Fruit fly (Drosophila melanogaster) whole organism, adult: ENCODE measurements around the gene Rhp.

ENCODE experiments used
- CG11617 ChIP-seq: fragments of 200-800 bp; sonication (Bioruptor generic); optimal IDR thresholded peaks from 2 replicates; lab custom pipeline; 2017; ENCODE audit warnings: mild to moderate bottlenecking, missing biosample characterization, missing genetic modification reagents, missing genetic modification characterization
- CG12768 ChIP-seq: fragments of 200-800 bp; sonication (Bioruptor generic); optimal IDR thresholded peaks from 2 replicates; lab custom pipeline; 2017; ENCODE audit warnings: missing biosample characterization, missing genetic modification characterization, mild to moderate bottlenecking, moderate library complexity, missing genetic modification reagents
- CG14711 ChIP-seq: fragments of 200-800 bp; sonication (Bioruptor generic); optimal IDR thresholded peaks from 2 replicates; lab custom pipeline; 2018; ENCODE audit warnings: missing biosample characterization, mild to moderate bottlenecking, missing genetic modification characterization, moderate library complexity
- CG1620 ChIP-seq: fragments of 200-800 bp; sonication (Bioruptor generic); optimal IDR thresholded peaks from 2 replicates; lab custom pipeline; 2016; ENCODE audit warnings: missing biosample characterization, missing genetic modification characterization
- CG33017 ChIP-seq: fragments of 200-800 bp; sonication (Bioruptor generic); optimal IDR thresholded peaks from 2 replicates; lab custom pipeline; 2018; ENCODE audit warnings: missing biosample characterization, mild to moderate bottlenecking, missing genetic modification characterization, moderate library complexity
- CG5204 ChIP-seq: fragments of 200-800 bp; sonication (Bioruptor generic); optimal IDR thresholded peaks from 2 replicates; lab custom pipeline; 2016; ENCODE audit warnings: missing biosample characterization, missing genetic modification characterization
- CG7045 ChIP-seq: fragments of 200-800 bp; sonication (Bioruptor generic); optimal IDR thresholded peaks from 2 replicates; lab custom pipeline; 2017; ENCODE audit warnings: missing biosample characterization, mild to moderate bottlenecking, missing genetic modification characterization
- CG7101 ChIP-seq: fragments of 200-800 bp; sonication (Bioruptor generic); optimal IDR thresholded peaks from 2 replicates; lab custom pipeline; 2018; ENCODE audit warnings: missing biosample characterization, mild to moderate bottlenecking, missing genetic modification characterization, moderate library complexity
- Clk ChIP-seq: fragments of 200-800 bp; sonication (Bioruptor generic); optimal IDR thresholded peaks from 2 replicates; lab custom pipeline; 2017; ENCODE audit warnings: missing biosample characterization, missing genetic modification characterization
- Crg-1 ChIP-seq: fragments of 200-800 bp; sonication (Bioruptor generic); optimal IDR thresholded peaks from 2 replicates; lab custom pipeline; 2016; ENCODE audit warnings: missing biosample characterization, missing genetic modification characterization
- Hr96 ChIP-seq: fragments of 200-800 bp; sonication (Bioruptor generic); optimal IDR thresholded peaks from 2 replicates; lab custom pipeline; 2016; ENCODE audit warnings: missing biosample characterization, missing genetic modification characterization
- Mnt ChIP-seq: fragments of 200-800 bp; sonication (Bioruptor generic); optimal IDR thresholded peaks from 2 replicates; lab custom pipeline; 2016; ENCODE audit warnings: missing biosample characterization, mild to moderate bottlenecking, missing genetic modification characterization
- bab1 ChIP-seq: fragments of 200-800 bp; sonication (Bioruptor generic); optimal IDR thresholded peaks from 3 replicates; lab custom pipeline; 2019; ENCODE audit warnings: missing biosample characterization, mild to moderate bottlenecking, missing genetic modification characterization, moderate library complexity
- cic ChIP-seq: fragments of 200-800 bp; sonication (Bioruptor generic); optimal IDR thresholded peaks from 2 replicates; lab custom pipeline; 2017; ENCODE audit warnings: missing biosample characterization, mild to moderate bottlenecking, missing genetic modification characterization, moderate library complexity
- cnc ChIP-seq, 2 experiments: fragments of >200 bp; optimal IDR thresholded peaks; 2 replicates each; lab custom pipeline; 2017
- kay ChIP-seq: fragments of 200-800 bp; sonication (Bioruptor generic); peaks from one replicate; lab custom pipeline; 2016; ENCODE audit warnings: missing biosample characterization, missing genetic modification characterization, borderline replicate concordance
- ovo ChIP-seq: fragments of 200-800 bp; sonication (Bioruptor generic); optimal IDR thresholded peaks from 2 replicates; lab custom pipeline; 2016; ENCODE audit warnings: missing biosample characterization, missing genetic modification characterization
- pad ChIP-seq: fragments of 200-800 bp; sonication (Bioruptor generic); optimal IDR thresholded peaks from 3 replicates; lab custom pipeline; 2017; ENCODE audit warnings: missing biosample characterization, missing genetic modification characterization, mild to moderate bottlenecking, moderate library complexity, missing genetic modification reagents
- tj ChIP-seq: fragments of 200-800 bp; sonication (Bioruptor generic); optimal IDR thresholded peaks from 3 replicates; lab custom pipeline; 2017; ENCODE audit warnings: missing biosample characterization, mild to moderate bottlenecking, missing genetic modification characterization, moderate library complexity
- toe ChIP-seq: fragments of 200-800 bp; sonication (Bioruptor generic); optimal IDR thresholded peaks from 2 replicates; lab custom pipeline; 2016; ENCODE audit warnings: missing biosample characterization, missing genetic modification characterization

The Rhp gene

dm6 chrX:15788235-15789187, at the start of gene Rhp:
TSS of gene Rhp (plus strand) at chrX:15788897.
- TF ChIP-seq CG1620 (GFP tag; lab: Kevin White, UChicago) (peak; percentile 20), CG11617 (GFP tag; lab: Kevin White, UChicago) (peak; percentile 62), pad (peak; percentile 48), CG7045 (peak; percentile 33), Crg-1 (GFP tag; lab: Kevin White, UChicago) (peak; percentile 51), tj (peak; percentile 68), cnc (optimal IDR thresholded peaks at IDR 0.05; lab: Kevin White, UChicago) (no peak), CG12768 (GFP tag; lab: Kevin White, UChicago) (peak; percentile 45), Clk (GFP tag; lab: Kevin White, UChicago) (no peak), Mnt (peak; percentile 47), CG7101 (peak; percentile 88), bab1 (GFP tag; lab: Kevin White, UChicago) (peak; percentile 24), CG33017 (peak; percentile 41), cic (GFP tag; lab: Kevin White, UChicago) (peak; percentile 70), Hr96 (GFP tag; lab: Kevin White, UChicago) (no peak), toe (GFP tag; lab: Kevin White, UChicago) (no peak), ovo (peak; percentile 29), CG14711 (tag; lab: Kevin White, UChicago) (peak; percentile 62), CG5204 (GFP tag; lab: Kevin White, UChicago) (no peak), kay (GFP tag; lab: Kevin White, UChicago) (no peak)

DNA sequence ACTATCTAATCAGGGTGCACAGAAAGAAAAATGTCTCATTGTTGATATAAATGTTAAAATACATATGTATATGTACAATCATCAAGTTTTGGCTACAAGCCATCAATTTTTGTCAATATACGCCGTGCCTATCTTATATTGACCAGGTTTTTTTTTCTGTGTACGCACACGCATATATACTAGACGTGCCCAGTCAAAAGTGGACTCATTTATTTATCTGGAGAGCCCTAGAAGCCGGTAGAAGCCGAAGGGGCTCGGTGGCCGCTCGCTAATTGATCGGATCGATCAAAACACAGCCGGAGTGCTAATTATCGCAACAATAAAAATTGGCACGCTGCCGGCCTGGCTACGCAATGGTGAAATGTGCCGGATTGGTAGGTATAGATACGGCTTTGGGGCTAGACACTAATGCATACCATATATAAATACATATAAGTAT, 48.4 kb upstream of the Rhp start:
- TF ChIP-seq bab1 (GFP tag; lab: Kevin White, UChicago) (peak; percentile 19), CG1620 (GFP tag; lab: Kevin White, UChicago) (no peak), tj (no peak), kay (GFP tag; lab: Kevin White, UChicago) (no peak), Clk (GFP tag; lab: Kevin White, UChicago) (peak; percentile 14), pad (peak; percentile 46), CG7045 (peak; percentile 31), Crg-1 (GFP tag; lab: Kevin White, UChicago) (peak; percentile 7), ovo (no peak), CG11617 (GFP tag; lab: Kevin White, UChicago) (peak; percentile 76), cnc (optimal IDR thresholded peaks at IDR 0.05; lab: Kevin White, UChicago) (no peak), CG14711 (tag; lab: Kevin White, UChicago) (peak; percentile 78), CG33017 (peak; percentile 69), CG7101 (peak; percentile 87), toe (GFP tag; lab: Kevin White, UChicago) (no peak), Mnt (peak; percentile 48), CG5204 (GFP tag; lab: Kevin White, UChicago) (no peak), Hr96 (GFP tag; lab: Kevin White, UChicago) (no peak), cic (GFP tag; lab: Kevin White, UChicago) (peak; percentile 44), CG12768 (GFP tag; lab: Kevin White, UChicago) (peak; percentile 63)

dm6 chrX:15740881-15741280, 47.8 kb upstream of the Rhp start:
- TF ChIP-seq CG1620 (GFP tag; lab: Kevin White, UChicago): no peak
- TF ChIP-seq cnc (optimal IDR thresholded peaks at IDR 0.05; lab: Kevin White, UChicago): peak; percentile 97 to 100
- TF ChIP-seq pad: no peak
- TF ChIP-seq Crg-1 (GFP tag; lab: Kevin White, UChicago): no peak
- no peak for TF ChIP-seq CG7045
- no peak for TF ChIP-seq CG5204 (GFP tag; lab: Kevin White, UChicago)
- TF ChIP-seq CG7101: peak; percentile 31
- TF ChIP-seq CG33017: no peak
- no peak for TF ChIP-seq cic (GFP tag; lab: Kevin White, UChicago)
- TF ChIP-seq tj: peak; percentile 5
- no peak for TF ChIP-seq ovo
- TF ChIP-seq Mnt: no peak
- TF ChIP-seq CG14711 (tag; lab: Kevin White, UChicago): peak; percentile 33

DNA sequence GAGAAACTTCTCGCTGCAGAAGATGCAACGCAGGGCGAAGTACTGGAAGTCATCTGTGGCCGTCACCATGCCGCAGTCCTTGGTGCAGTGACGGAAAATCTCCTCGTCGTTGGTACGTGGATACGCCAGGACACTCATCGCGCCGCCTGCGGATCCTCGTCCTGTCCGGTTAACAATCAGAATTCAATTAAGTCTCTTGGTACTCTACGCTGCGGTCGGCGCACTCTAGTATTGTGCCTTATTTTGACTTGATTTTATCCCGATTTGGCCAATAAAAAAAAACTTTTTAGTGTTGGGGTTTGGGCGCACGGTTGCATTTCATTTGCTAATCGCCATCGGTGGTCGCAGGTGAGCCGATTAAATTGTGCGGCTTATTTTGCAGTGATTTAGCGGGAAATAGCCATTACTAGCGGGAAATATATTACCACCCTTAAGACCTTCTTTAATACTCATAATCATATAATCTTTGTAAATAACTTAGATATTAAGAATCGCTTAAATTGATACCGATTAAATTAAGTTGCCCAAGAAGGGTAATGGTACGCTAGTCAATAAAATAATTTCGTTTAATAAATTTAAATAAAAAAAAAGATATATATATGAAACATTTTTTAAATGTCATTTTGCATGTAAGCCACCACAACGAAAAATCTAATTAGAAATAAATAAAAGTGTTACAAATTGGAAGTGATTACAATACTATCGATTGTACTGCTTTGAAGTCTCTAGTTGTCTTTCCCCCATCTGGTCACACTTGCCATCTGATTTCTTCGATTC, 42.6 kb upstream of the Rhp start, which contains the start of the genes CG8944 and CCT6:
Gene CG8944 (minus strand): TSS at position 327 of the 777 bp plus-strand sequence.
Gene CCT6 (plus strand): TSS at position 744 of the 777 bp plus-strand sequence.
- no peak for TF ChIP-seq Clk (GFP tag; lab: Kevin White, UChicago)
- peak; percentile 49 for TF ChIP-seq CG7101
- no peak for TF ChIP-seq Hr96 (GFP tag; lab: Kevin White, UChicago)
- TF ChIP-seq Crg-1 (GFP tag; lab: Kevin White, UChicago): no peak
- TF ChIP-seq toe (GFP tag; lab: Kevin White, UChicago): no peak
- no peak for TF ChIP-seq CG7045
- TF ChIP-seq CG5204 (GFP tag; lab: Kevin White, UChicago): no peak
- no peak for TF ChIP-seq CG33017
- no peak for TF ChIP-seq cic (GFP tag; lab: Kevin White, UChicago)
- TF ChIP-seq pad: no peak
- TF ChIP-seq CG12768 (GFP tag; lab: Kevin White, UChicago): peak; percentile 5
- TF ChIP-seq CG11617 (GFP tag; lab: Kevin White, UChicago): peak; percentile 49
- TF ChIP-seq CG14711 (tag; lab: Kevin White, UChicago): no peak
- peak; percentile 21 for TF ChIP-seq CG1620 (GFP tag; lab: Kevin White, UChicago)
- no peak for TF ChIP-seq kay (GFP tag; lab: Kevin White, UChicago)
- no peak for TF ChIP-seq cnc (optimal IDR thresholded peaks at IDR 0.05; lab: Kevin White, UChicago)
- no peak for TF ChIP-seq bab1 (GFP tag; lab: Kevin White, UChicago)
- peak; percentile 18 for TF ChIP-seq tj
- TF ChIP-seq Mnt: peak; percentile 34
- TF ChIP-seq ovo: peak; percentile 22
